Fruit fly (Drosophila melanogaster): Measurements from ENCODE around the gene CG44004.

CG44004 gene

DNA sequence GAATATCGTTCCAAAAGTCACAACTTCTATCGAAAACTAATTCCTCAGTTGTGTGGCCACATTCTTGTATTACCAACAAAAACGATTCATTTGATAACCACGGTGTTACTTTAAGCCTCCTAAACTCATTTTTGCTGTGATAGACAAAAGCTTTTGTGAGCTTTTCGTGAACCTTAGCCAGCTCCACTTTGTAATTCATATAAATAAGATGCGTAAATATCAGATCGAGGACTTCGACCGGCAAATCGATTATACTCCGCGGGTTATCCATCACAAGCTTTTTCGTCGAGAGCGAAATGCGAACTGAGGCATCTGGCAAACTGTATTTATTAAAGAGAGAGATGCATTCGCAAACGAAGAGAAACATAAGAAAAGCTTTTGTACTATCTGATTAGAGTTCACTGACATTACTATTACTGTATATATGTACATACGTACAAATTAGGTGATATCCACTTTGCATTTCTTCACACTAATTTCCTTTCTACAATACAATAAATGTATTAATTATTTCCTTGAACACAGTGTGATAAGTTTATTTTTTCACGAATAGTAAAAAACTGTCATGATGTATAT is at the start of gene CG44004:
Gene CG44004, minus strand, starts transcription at position 305 of the 576 bp plus-strand sequence.
- TF ChIP-seq CG11617 (GFP tag; optimal IDR thresholded peaks at IDR 0.05) (no peak), CG14711 (tag; optimal IDR thresholded peaks at IDR 0.05) (no peak), kay (GFP tag; ENCODE audit: borderline replicate concordance) (peak; percentile 18), tj (GFP tag; optimal IDR thresholded peaks at IDR 0.05) (no peak), pad (GFP tag; optimal IDR thresholded peaks at IDR 0.05) (no peak), CG5204 (GFP tag; optimal IDR thresholded peaks at IDR 0.05) (no peak), CG33017 (tag; optimal IDR thresholded peaks at IDR 0.05) (no peak)

DNA sequence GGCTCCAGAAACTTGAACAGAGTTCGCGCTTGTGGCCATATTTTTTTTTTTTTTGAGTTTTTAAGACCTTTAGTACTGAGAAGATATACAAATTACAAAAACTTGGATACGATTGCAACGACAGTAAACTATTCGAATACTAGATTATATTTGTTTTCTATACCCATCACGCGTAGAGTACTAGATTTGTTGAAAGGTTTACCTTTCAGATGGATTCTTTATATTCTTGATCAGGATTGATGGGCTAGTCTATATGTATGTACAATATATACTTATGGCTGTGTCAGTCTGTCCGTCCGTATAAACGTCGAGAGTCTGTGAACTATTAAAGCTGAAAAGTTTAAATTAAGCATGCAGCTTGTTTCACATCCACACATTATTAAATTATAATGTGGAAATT is 48.2 kb upstream of the CG44004 start, which contains the start of gene CG42853:
Gene CG42853, minus strand, starts transcription at position 101 of the 400 bp plus-strand sequence.
- no peak for TF ChIP-seq pad (GFP tag; optimal IDR thresholded peaks at IDR 0.05)

DNA sequence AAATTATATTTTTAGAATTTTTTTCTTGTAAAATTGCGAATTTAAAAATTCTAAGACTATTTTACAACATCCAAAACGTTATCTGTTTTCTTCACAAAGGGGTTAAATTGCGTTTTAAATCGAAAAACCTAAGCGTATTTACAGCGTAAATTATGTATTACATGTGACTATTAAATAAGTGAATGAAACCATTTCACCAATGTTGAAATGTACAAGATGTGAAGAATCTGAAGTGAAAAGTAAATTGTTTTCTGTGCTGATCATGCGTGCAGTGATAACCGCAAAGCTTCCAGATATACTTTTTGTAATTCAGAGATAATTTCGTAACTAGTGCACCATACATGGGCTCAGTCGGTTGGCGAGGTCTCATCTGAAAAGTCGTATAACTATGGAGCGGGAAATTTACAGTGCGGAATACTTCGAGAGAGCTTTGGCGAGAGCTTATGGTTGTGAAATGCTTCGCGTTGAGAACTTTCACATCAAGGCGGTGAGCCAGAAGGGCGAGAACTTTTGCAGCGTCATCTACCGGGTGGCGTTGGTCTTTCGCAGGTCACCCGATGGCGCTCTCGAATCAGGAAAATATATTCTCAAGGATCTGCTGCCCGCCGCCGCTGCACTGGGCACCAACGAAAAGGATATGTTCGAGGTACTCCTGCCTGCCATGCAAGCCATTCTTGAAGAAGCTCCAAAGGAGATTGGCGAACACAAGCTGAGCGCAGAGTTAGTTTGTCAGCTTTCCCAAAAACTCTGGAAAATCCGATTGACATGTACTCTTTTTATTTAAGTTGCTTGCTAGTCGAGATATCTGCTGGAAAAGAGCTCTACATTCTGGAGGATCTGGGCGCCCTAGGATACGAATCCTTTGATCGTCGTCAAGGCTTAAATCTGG is 40.6 kb upstream of the CG44004 start:
- TF ChIP-seq cnc (optimal IDR thresholded peaks at IDR 0.05) (peak; percentile 31 to 85), CG12768 (GFP tag; optimal IDR thresholded peaks at IDR 0.05) (peak; percentile 64), pad (GFP tag; optimal IDR thresholded peaks at IDR 0.05) (peak; percentile 37), CG11617 (GFP tag; optimal IDR thresholded peaks at IDR 0.05) (peak; percentile 75), Mnt (GFP tag; optimal IDR thresholded peaks at IDR 0.05) (peak; percentile 49), ovo (GFP tag; optimal IDR thresholded peaks at IDR 0.05) (no peak), CG14711 (tag; optimal IDR thresholded peaks at IDR 0.05) (peak; percentile 45), CG33017 (tag; optimal IDR thresholded peaks at IDR 0.05) (peak; percentile 64), bab1 (GFP tag; optimal IDR thresholded peaks at IDR 0.05) (peak; percentile 79), CG5204 (GFP tag; optimal IDR thresholded peaks at IDR 0.05) (no peak), kay (GFP tag; ENCODE audit: borderline replicate concordance) (no peak), CG1620 (GFP tag; optimal IDR thresholded peaks at IDR 0.05) (no peak), Hr96 (GFP tag; optimal IDR thresholded peaks at IDR 0.05) (peak; percentile 13), Crg-1 (GFP tag; optimal IDR thresholded peaks at IDR 0.05) (peak; percentile 52), cic (GFP tag; optimal IDR thresholded peaks at IDR 0.05) (peak; percentile 60), CG7101 (tag; optimal IDR thresholded peaks at IDR 0.05) (peak; percentile 52)

DNA sequence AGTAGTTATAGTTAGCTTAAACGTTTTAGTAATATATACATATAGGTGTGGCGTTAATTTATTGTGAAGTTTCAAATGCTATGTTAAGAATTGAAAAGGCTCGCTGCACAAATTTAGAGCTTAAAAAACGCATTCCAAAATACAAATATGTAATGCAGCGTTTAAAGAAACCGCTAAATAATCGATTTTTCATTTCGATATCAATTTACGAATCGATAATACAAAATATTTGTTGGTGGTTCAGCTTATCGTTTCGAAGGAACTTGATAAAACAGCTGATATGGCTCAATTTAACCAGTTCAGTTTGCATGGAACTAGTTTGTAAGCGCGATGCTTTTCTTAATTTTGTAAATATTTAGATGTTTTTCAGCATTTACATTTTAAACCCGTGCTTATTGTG is 39.0 kb upstream of the CG44004 start, which contains the start of the genes CG32195 and CG7341:
Gene CG32195, plus strand, starts transcription at position 291 of the 400 bp plus-strand sequence.
Gene CG7341, plus strand, starts transcription at position 291 of the 400 bp plus-strand sequence.
- no peak for TF ChIP-seq bab1 (GFP tag; optimal IDR thresholded peaks at IDR 0.05)
- no peak for TF ChIP-seq cic (GFP tag; optimal IDR thresholded peaks at IDR 0.05)
- TF ChIP-seq tj (GFP tag; optimal IDR thresholded peaks at IDR 0.05): peak; percentile 2
- no peak for TF ChIP-seq pad (GFP tag; optimal IDR thresholded peaks at IDR 0.05)
- no peak for TF ChIP-seq CG5204 (GFP tag; optimal IDR thresholded peaks at IDR 0.05)

- TF ChIP-seq ovo (GFP tag; optimal IDR thresholded peaks at IDR 0.05) (no peak), CG1620 (GFP tag; optimal IDR thresholded peaks at IDR 0.05) (peak; percentile 29), CG12768 (GFP tag; optimal IDR thresholded peaks at IDR 0.05) (no peak), Clk (GFP tag; optimal IDR thresholded peaks at IDR 0.05) (no peak), CG14711 (tag; optimal IDR thresholded peaks at IDR 0.05) (peak; percentile 2), tj (GFP tag; optimal IDR thresholded peaks at IDR 0.05) (no peak), kay (GFP tag; ENCODE audit: borderline replicate concordance) (no peak), cnc (optimal IDR thresholded peaks at IDR 0.05) (no peak), CG11617 (GFP tag; optimal IDR thresholded peaks at IDR 0.05) (peak; percentile 7), CG5204 (GFP tag; optimal IDR thresholded peaks at IDR 0.05) (no peak), Hr96 (GFP tag; optimal IDR thresholded peaks at IDR 0.05) (no peak), toe (GFP tag; optimal IDR thresholded peaks at IDR 0.05) (peak; percentile 76), Mnt (GFP tag; optimal IDR thresholded peaks at IDR 0.05) (peak; percentile 50), CG7101 (tag; optimal IDR thresholded peaks at IDR 0.05) (peak; percentile 21), CG33017 (tag; optimal IDR thresholded peaks at IDR 0.05) (no peak), CG7045 (GFP tag; optimal IDR thresholded peaks at IDR 0.05) (peak; percentile 3), cic (GFP tag; optimal IDR thresholded peaks at IDR 0.05) (no peak), bab1 (GFP tag; optimal IDR thresholded peaks at IDR 0.05) (peak; percentile 29), Crg-1 (GFP tag; optimal IDR thresholded peaks at IDR 0.05) (peak; percentile 40), pad (GFP tag; optimal IDR thresholded peaks at IDR 0.05) (no peak)
Observed at dm6 chr3L:18109459-18109863, 35.8 kb upstream of the CG44004 start, which contains the start of the genes Polr3D and mus304. Gene Polr3D, minus strand, starts transcription at chr3L:18109574. Gene mus304, plus strand, starts transcription at chr3L:18109814.

Data from whole organism, adult.